Fruit fly (Drosophila melanogaster) whole organism, wandering third instar larva: Measurements from ENCODE around the gene CG33253.

Source experiments
- Dif ChIP-seq: fragments of 200-275, 200-300 bp; sonication (Bioruptor generic); optimal IDR thresholded peaks from 2 replicates; lab custom pipeline; 2018; ENCODE audit warnings: missing biosample characterization, missing genetic modification characterization; ENCODE audit not compliant: partially characterized antibody
- HLH106 ChIP-seq: fragments of 200-800 bp; optimal IDR thresholded peaks from 3 replicates; lab custom pipeline; 2019; ENCODE audit warnings: missing biosample characterization, mild to moderate bottlenecking, missing genetic modification characterization, moderate library complexity
- Hnf4 ChIP-seq: fragments of 200-800 bp; sonication (Bioruptor generic); optimal IDR thresholded peaks from 2 replicates; lab custom pipeline; 2016; ENCODE audit warnings: missing biosample characterization, mild to moderate bottlenecking, missing genetic modification characterization
- Hr78 ChIP-seq: fragments of >200 bp; optimal IDR thresholded peaks from 2 replicates; lab custom pipeline; 2017; ENCODE audit warnings: missing biosample characterization, missing genetic modification characterization
- Rel ChIP-seq, 2 experiments: fragments of 200-800 bp; sonication (Bioruptor generic) in 1 of 2; optimal IDR thresholded peaks; 2 replicates in 1 of 2; 3 replicates in 1 of 2; lab custom pipeline; 2016 to 2019; ENCODE audit warnings: mild to moderate bottlenecking in 2 of 2, missing biosample characterization in 2 of 2, missing genetic modification characterization in 2 of 2, moderate library complexity in 1 of 2
- Sp1 ChIP-seq: fragments of 200-800 bp; sonication (Bioruptor generic); optimal IDR thresholded peaks from 3 replicates; lab custom pipeline; 2019; ENCODE audit warnings: missing biosample characterization, mild to moderate bottlenecking, missing genetic modification characterization, moderate library complexity
- Vsx2 ChIP-seq: fragments of 200-300, 225-300 bp; sonication (Bioruptor generic); optimal IDR thresholded peaks from 2 replicates; lab custom pipeline; 2018; ENCODE audit warnings: missing biosample characterization, missing genetic modification characterization; ENCODE audit not compliant: partially characterized antibody
- br ChIP-seq: fragments of 200-800 bp; sonication (Bioruptor generic); optimal IDR thresholded peaks from 2 replicates; lab custom pipeline; 2016; ENCODE audit warnings: missing biosample characterization, missing genetic modification characterization
- fru ChIP-seq: fragments of 200-800 bp; sonication (Bioruptor generic); optimal IDR thresholded peaks from 3 replicates; lab custom pipeline; 2016; ENCODE audit warnings: missing biosample characterization, mild to moderate bottlenecking, missing genetic modification characterization
- pan ChIP-seq: fragments of >200 bp; optimal IDR thresholded peaks from 2 replicates; lab custom pipeline; 2017
- psq ChIP-seq: fragments of 200-800 bp; sonication (Bioruptor generic); optimal IDR thresholded peaks from 3 replicates; lab custom pipeline; 2017; ENCODE audit warnings: missing biosample characterization, mild to moderate bottlenecking, missing genetic modification characterization, moderate library complexity
- sage ChIP-seq: fragments of 200-800 bp; sonication (Bioruptor generic); optimal IDR thresholded peaks from 2 replicates; lab custom pipeline; 2016; ENCODE audit warnings: missing biosample characterization, mild to moderate bottlenecking, missing genetic modification characterization
- usp ChIP-seq: fragments of >200 bp; optimal IDR thresholded peaks from 2 replicates; lab custom pipeline; 2017; ENCODE audit warnings: missing biosample characterization, missing genetic modification characterization

- TF ChIP-seq Dif (GFP tag; lab: Kevin White, UChicago) (no peak), fru (GFP tag; lab: Kevin White, UChicago) (no peak), pan (lab: Kevin White, UChicago) (no peak), Vsx2 (GFP tag; lab: Kevin White, UChicago) (no peak), psq (GFP tag; lab: Kevin White, UChicago) (no peak), usp (no peak), Sp1 (GFP tag; lab: Kevin White, UChicago) (no peak), Rel (GFP tag; optimal IDR thresholded peaks at IDR 0.05; lab: Kevin White, UChicago) (no peak), Rel (tag; optimal IDR thresholded peaks at IDR 0.05; lab: Kevin White, UChicago) (peak; percentile 48), br (GFP tag; lab: Kevin White, UChicago) (peak; percentile 43), Hnf4 (GFP tag; lab: Kevin White, UChicago) (no peak), HLH106 (tag; lab: Kevin White, UChicago) (no peak), sage (GFP tag; lab: Kevin White, UChicago) (no peak), Hr78 (no peak)
Observed at dm6 chrX:19165144-19166011, 17.8 kb upstream of the CG33253 start.
